Fruit fly (Drosophila melanogaster) whole organism, adult: ENCODE measurements around the gene CG31862.

Experiments used
- CG11617 ChIP-seq: fragments of 200-800 bp; sonication (Bioruptor generic); optimal IDR thresholded peaks from 2 replicates; lab custom pipeline; 2017; ENCODE audit warnings: mild to moderate bottlenecking, missing biosample characterization, missing genetic modification reagents, missing genetic modification characterization
- CG12768 ChIP-seq: fragments of 200-800 bp; sonication (Bioruptor generic); optimal IDR thresholded peaks from 2 replicates; lab custom pipeline; 2017; ENCODE audit warnings: missing biosample characterization, missing genetic modification characterization, mild to moderate bottlenecking, moderate library complexity, missing genetic modification reagents
- CG1620 ChIP-seq: fragments of 200-800 bp; sonication (Bioruptor generic); optimal IDR thresholded peaks from 2 replicates; lab custom pipeline; 2016; ENCODE audit warnings: missing biosample characterization, missing genetic modification characterization
- CG7045 ChIP-seq: fragments of 200-800 bp; sonication (Bioruptor generic); optimal IDR thresholded peaks from 2 replicates; lab custom pipeline; 2017; ENCODE audit warnings: missing biosample characterization, mild to moderate bottlenecking, missing genetic modification characterization
- Crg-1 ChIP-seq: fragments of 200-800 bp; sonication (Bioruptor generic); optimal IDR thresholded peaks from 2 replicates; lab custom pipeline; 2016; ENCODE audit warnings: missing biosample characterization, missing genetic modification characterization
- cic ChIP-seq: fragments of 200-800 bp; sonication (Bioruptor generic); optimal IDR thresholded peaks from 2 replicates; lab custom pipeline; 2017; ENCODE audit warnings: missing biosample characterization, mild to moderate bottlenecking, missing genetic modification characterization, moderate library complexity
- cnc ChIP-seq, 2 experiments: fragments of >200 bp; optimal IDR thresholded peaks; 2 replicates each; lab custom pipeline; 2017
- kay ChIP-seq: fragments of 200-800 bp; sonication (Bioruptor generic); peaks from one replicate; lab custom pipeline; 2016; ENCODE audit warnings: missing biosample characterization, missing genetic modification characterization, borderline replicate concordance
- ovo ChIP-seq: fragments of 200-800 bp; sonication (Bioruptor generic); optimal IDR thresholded peaks from 2 replicates; lab custom pipeline; 2016; ENCODE audit warnings: missing biosample characterization, missing genetic modification characterization
- pad ChIP-seq: fragments of 200-800 bp; sonication (Bioruptor generic); optimal IDR thresholded peaks from 3 replicates; lab custom pipeline; 2017; ENCODE audit warnings: missing biosample characterization, missing genetic modification characterization, mild to moderate bottlenecking, moderate library complexity, missing genetic modification reagents
- toe ChIP-seq: fragments of 200-800 bp; sonication (Bioruptor generic); optimal IDR thresholded peaks from 2 replicates; lab custom pipeline; 2016; ENCODE audit warnings: missing biosample characterization, missing genetic modification characterization

DNA sequence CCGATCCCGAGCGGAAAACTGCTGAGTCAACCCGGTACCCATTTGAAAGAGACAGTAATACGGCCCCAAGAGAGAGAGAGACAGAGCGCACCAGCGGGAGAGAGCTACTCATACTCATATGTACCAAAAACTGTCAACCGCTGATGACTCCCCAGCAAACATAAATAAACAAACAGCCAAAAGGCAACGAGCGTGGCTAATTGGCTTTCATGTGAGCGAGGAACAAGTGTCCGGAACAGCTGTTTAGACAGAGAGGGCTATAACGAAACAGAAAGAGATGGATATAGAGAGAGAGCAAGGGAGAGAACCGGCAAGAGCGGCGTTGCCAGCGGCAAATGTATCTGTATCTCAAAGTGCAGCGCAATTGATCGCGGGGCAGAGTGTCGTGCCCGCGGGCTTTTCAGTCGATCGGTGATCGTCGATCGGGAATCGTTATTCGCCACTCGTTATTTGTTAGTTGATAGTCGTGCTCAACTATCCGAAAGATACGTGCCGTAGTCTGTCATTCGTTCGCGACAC is 27.4 kb downstream of the CG31862 start:
- TF ChIP-seq kay (GFP tag; lab: Kevin White, UChicago) (peak; percentile 88), ovo (GFP tag; lab: Kevin White, UChicago) (peak; percentile 33), CG7045 (peak; percentile 27), CG11617 (GFP tag; lab: Kevin White, UChicago) (peak; percentile 49), cnc (optimal IDR thresholded peaks at IDR 0.05; lab: Kevin White, UChicago) (peak in 1 of 2 experiments; percentile 87), pad (GFP tag; lab: Kevin White, UChicago) (peak; percentile 20), CG12768 (GFP tag; lab: Kevin White, UChicago) (peak; percentile 92), Crg-1 (GFP tag; lab: Kevin White, UChicago) (no peak), CG1620 (GFP tag; lab: Kevin White, UChicago) (no peak), toe (GFP tag; lab: Kevin White, UChicago) (peak; percentile 71), cic (GFP tag; lab: Kevin White, UChicago) (peak; percentile 87)
